4 worm cellular contexts compared by ENCODE assay signal in genomic region chrIV:8826606-8827000, ce11.
TF ChIP-seq lines count a peak whose summit lies in the region.

No protein-coding gene starts in this region.

TF ChIP-seq in whole organism, L2 larva, 48 proteins besides CTCF, POLR2A, EP300 and RAD21:
- peak; percentile 24 for TF ChIP-seq nhr-129 (tag; optimal IDR thresholded peaks at IDR 0.05; lab: Kevin White, UChicago)
- no peak for TF ChIP-seq ztf-4 (tag; optimal IDR thresholded peaks at IDR 0.05; lab: Kevin White, UChicago)
- TF ChIP-seq lin-13 (GFP tag; optimal IDR thresholded peaks at IDR 0.05; lab: Kevin White, UChicago), result no peak
- TF ChIP-seq nhr-25 (tag; optimal IDR thresholded peaks at IDR 0.05; lab: Kevin White, UChicago), result peak; percentile 10
- peak; percentile 23 for TF ChIP-seq sma-9 (GFP tag; optimal IDR thresholded peaks at IDR 0.05; lab: Kevin White, UChicago)
- no peak for TF ChIP-seq sma-9 (tag; optimal IDR thresholded peaks at IDR 0.05; lab: Kevin White, UChicago)
- peak; percentile 40 for TF ChIP-seq unc-55 (GFP tag; optimal IDR thresholded peaks at IDR 0.05; lab: Kevin White, UChicago)
- peak; percentile 48 for TF ChIP-seq fos-1 (tag; optimal IDR thresholded peaks at IDR 0.05; lab: Kevin White, UChicago)
- TF ChIP-seq peb-1 (tag; optimal IDR thresholded peaks at IDR 0.05; lab: Kevin White, UChicago), result no peak
- no peak for TF ChIP-seq unc-62 (GFP tag; optimal IDR thresholded peaks at IDR 0.05; lab: Kevin White, UChicago)
- TF ChIP-seq sem-4 (tag; optimal IDR thresholded peaks at IDR 0.05; lab: Kevin White, UChicago), result peak; percentile 21
- peak; percentile 57 for TF ChIP-seq blmp-1 (tag; optimal IDR thresholded peaks at IDR 0.05; lab: Kevin White, UChicago; ENCODE audit: insufficient read depth)
- TF ChIP-seq dmd-4 (tag; optimal IDR thresholded peaks at IDR 0.05; lab: Kevin White, UChicago), result no peak
- TF ChIP-seq ceh-16 (tag; optimal IDR thresholded peaks at IDR 0.05; lab: Kevin White, UChicago), result peak; percentile 1
- peak in 1 of 2 experiments; percentile 61 for TF ChIP-seq lsy-2 (tag; optimal IDR thresholded peaks at IDR 0.05; lab: Kevin White, UChicago)

TF ChIP-seq in whole organism, L4 larva, 104 proteins besides CTCF, POLR2A, EP300 and RAD21 (continues in another document):
- no peak for TF ChIP-seq ama-1 (optimal IDR thresholded peaks at IDR 0.05; lab: Kevin White, UChicago)
- TF ChIP-seq sdz-12 (GFP tag; optimal IDR thresholded peaks at IDR 0.05; lab: Kevin White, UChicago), result no peak
- TF ChIP-seq R02D3.7 (tag; optimal IDR thresholded peaks at IDR 0.05; lab: Kevin White, UChicago), result no peak
- no peak for TF ChIP-seq gei-8 (GFP tag; optimal IDR thresholded peaks at IDR 0.05; lab: Kevin White, UChicago)
- TF ChIP-seq nhr-10 (tag; optimal IDR thresholded peaks at IDR 0.05; lab: Kevin White, UChicago), result no peak
- TF ChIP-seq lin-13 (GFP tag; optimal IDR thresholded peaks at IDR 0.05; lab: Kevin White, UChicago), result no peak
- peak; percentile 10 for TF ChIP-seq dve-1 (tag; optimal IDR thresholded peaks at IDR 0.05; lab: Kevin White, UChicago; ENCODE audit: insufficient read depth)
- TF ChIP-seq hlh-11 (tag; optimal IDR thresholded peaks at IDR 0.05; lab: Kevin White, UChicago), result peak; percentile 22
- no peak for TF ChIP-seq mxl-3 (GFP tag; optimal IDR thresholded peaks at IDR 0.05; lab: Kevin White, UChicago)
- peak; percentile 44; the same call in 1 of the 2 replicates for TF ChIP-seq lin-38 (GFP tag; IDR thresholded peaks at IDR 0.05; lab: Robert Waterston, UW)
- no peak for TF ChIP-seq attf-4 (tag; optimal IDR thresholded peaks at IDR 0.05; lab: Kevin White, UChicago)
- no peak for TF ChIP-seq ceh-20 (GFP tag; IDR thresholded peaks at IDR 0.05; lab: Robert Waterston, UW)
- TF ChIP-seq madf-9 (GFP tag; conservative IDR thresholded peaks at IDR 0.05; lab: Robert Waterston, UW), result no peak
- TF ChIP-seq aha-1 (tag; lab: Kevin White, UChicago), result peak; percentile 90
- no peak for TF ChIP-seq ceh-62 (tag; optimal IDR thresholded peaks at IDR 0.05; lab: Kevin White, UChicago)
- no peak for TF ChIP-seq ztf-7 (tag; optimal IDR thresholded peaks at IDR 0.05; lab: Kevin White, UChicago)
- peak in 1 of 2 experiments; percentile 50 for TF ChIP-seq lsy-2 (tag; optimal IDR thresholded peaks at IDR 0.05; lab: Kevin White, UChicago)
- TF ChIP-seq mes-2 (tag; optimal IDR thresholded peaks at IDR 0.05; lab: Kevin White, UChicago; ENCODE audit: poor library complexity, severe bottlenecking), result peak; percentile 54
- TF ChIP-seq Y48G9A.11 (GFP tag; IDR thresholded peaks at IDR 0.05; lab: Robert Waterston, UW), result no peak
- TF ChIP-seq dpl-1 (GFP tag; optimal IDR thresholded peaks at IDR 0.05; lab: Kevin White, UChicago), result peak; percentile 44
- TF ChIP-seq snpc-1.2 (GFP tag; IDR thresholded peaks at IDR 0.05; lab: Robert Waterston, UW), result no peak
- TF ChIP-seq ceh-28 (tag; optimal IDR thresholded peaks at IDR 0.05; lab: Kevin White, UChicago), result peak; percentile 31
- TF ChIP-seq nhr-237 (tag; optimal IDR thresholded peaks at IDR 0.05; lab: Kevin White, UChicago), result no peak
- TF ChIP-seq F10B5.3 (tag; optimal IDR thresholded peaks at IDR 0.05; lab: Kevin White, UChicago), result no peak
- no peak for TF ChIP-seq fos-1 (tag; optimal IDR thresholded peaks at IDR 0.05; lab: Kevin White, UChicago)
- no peak for TF ChIP-seq F37D6.2 (tag; optimal IDR thresholded peaks at IDR 0.05; lab: Kevin White, UChicago)
- no peak for TF ChIP-seq ceh-82 (tag; optimal IDR thresholded peaks at IDR 0.05; lab: Kevin White, UChicago)

TF ChIP-seq in whole organism, late embryonic, 69 proteins besides CTCF, POLR2A, EP300 and RAD21:
- TF ChIP-seq ceh-48 (tag; optimal IDR thresholded peaks at IDR 0.05; lab: Kevin White, UChicago) (peak; percentile 88), ceh-45 (GFP tag; IDR thresholded peaks at IDR 0.05; lab: Robert Waterston, UW) (no peak), che-1 (tag; optimal IDR thresholded peaks at IDR 0.05; lab: Kevin White, UChicago) (no peak)

TF ChIP-seq in whole organism, mixed stage, embryonic, 35 proteins besides CTCF, POLR2A, EP300 and RAD21:
- TF ChIP-seq drap-1 (GFP tag; optimal IDR thresholded peaks at IDR 0.05; lab: Kevin White, UChicago) (no peak), unc-39 (tag; optimal IDR thresholded peaks at IDR 0.05; lab: Kevin White, UChicago) (no peak), cnd-1 (tag; optimal IDR thresholded peaks at IDR 0.05; lab: Kevin White, UChicago) (no peak), unc-120 (tag; optimal IDR thresholded peaks at IDR 0.05; lab: Kevin White, UChicago; ENCODE audit: poor library complexity, severe bottlenecking) (peak; percentile 9), nhr-12 (tag; optimal IDR thresholded peaks at IDR 0.05; lab: Kevin White, UChicago) (no peak)
